Fruit fly (Drosophila melanogaster) whole organism, prepupa: ENCODE measurements around the gene plx.

Source experiments
- CG10669 ChIP-seq: fragments of 200-800 bp; sonication (Bioruptor generic); optimal IDR thresholded peaks from 3 replicates; lab custom pipeline; 2018; ENCODE audit warnings: missing biosample characterization, mild to moderate bottlenecking, missing genetic modification characterization, moderate library complexity
- CG34406 ChIP-seq: fragments of 200-800 bp; sonication (Bioruptor generic); optimal IDR thresholded peaks from 3 replicates; lab custom pipeline; 2016; ENCODE audit warnings: missing biosample characterization, missing genetic modification characterization
- Eip78C ChIP-seq: fragments of 200-800 bp; sonication (Bioruptor generic); peaks from one replicate; lab custom pipeline; 2016; ENCODE audit warnings: missing biosample characterization, missing genetic modification characterization
- Ets96B ChIP-seq: fragments of 200-800 bp; optimal IDR thresholded peaks from 2 replicates; lab custom pipeline; 2019; ENCODE audit warnings: missing biosample characterization, mild to moderate bottlenecking, missing genetic modification characterization, moderate library complexity
- Lpt ChIP-seq: fragments of 200-800 bp; sonication (Bioruptor generic); optimal IDR thresholded peaks from 3 replicates; lab custom pipeline; 2016; ENCODE audit warnings: missing biosample characterization, missing genetic modification characterization
- Met ChIP-seq: fragments of 200-800 bp; sonication (Bioruptor generic); optimal IDR thresholded peaks from 3 replicates; lab custom pipeline; 2016; ENCODE audit warnings: missing biosample characterization, missing genetic modification characterization
- Sox15 ChIP-seq: fragments of 200-800 bp; sonication (Bioruptor generic); optimal IDR thresholded peaks from 3 replicates; lab custom pipeline; 2016; ENCODE audit warnings: missing biosample characterization, missing genetic modification characterization
- esn ChIP-seq: fragments of 200-800 bp; sonication (Bioruptor generic); optimal IDR thresholded peaks from 2 replicates; lab custom pipeline; 2016; ENCODE audit warnings: missing biosample characterization, mild to moderate bottlenecking, missing genetic modification characterization, moderate library complexity
- fd59A ChIP-seq: fragments of 200-800 bp; sonication (Bioruptor generic); optimal IDR thresholded peaks from 2 replicates; lab custom pipeline; 2017; ENCODE audit warnings: missing biosample characterization, mild to moderate bottlenecking, missing genetic modification characterization, missing genetic modification reagents
- lz ChIP-seq: fragments of 200-800 bp; sonication (Bioruptor generic); optimal IDR thresholded peaks from 3 replicates; lab custom pipeline; 2016; ENCODE audit warnings: missing biosample characterization, missing genetic modification characterization
- net ChIP-seq: fragments of 200-800 bp; sonication (Bioruptor generic); optimal IDR thresholded peaks from 3 replicates; lab custom pipeline; 2016; ENCODE audit warnings: missing biosample characterization, missing genetic modification characterization
- ss ChIP-seq, 2 experiments: fragments of 200-800 bp; sonication (Bioruptor generic); optimal IDR thresholded peaks; 2 replicates in 1 of 2; 3 replicates in 1 of 2; lab custom pipeline; 2017 to 2018; ENCODE audit warnings: mild to moderate bottlenecking in 2 of 2, missing biosample characterization in 2 of 2, missing genetic modification characterization in 2 of 2, moderate library complexity in 1 of 2

DNA sequence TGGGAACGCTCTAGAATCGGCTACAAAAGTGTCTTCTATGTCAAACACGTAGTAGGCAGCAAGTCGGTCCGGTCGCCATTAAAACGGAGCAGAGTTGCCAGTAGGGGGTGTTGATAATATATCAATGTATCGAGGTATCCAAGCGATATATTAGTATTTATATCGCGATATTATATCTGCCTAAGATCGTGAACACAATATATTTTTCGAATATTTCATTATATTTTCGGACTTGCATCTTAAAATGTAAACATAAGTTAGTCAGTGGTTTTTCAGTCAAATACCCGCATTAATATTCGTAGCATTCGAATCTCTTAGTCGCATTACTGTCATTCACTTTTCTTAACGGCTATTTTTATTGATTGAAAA lies 25.8 kb upstream of the plx start, which contains the start of gene CG2182:
- TF ChIP-seq Met (GFP tag; lab: Kevin White, UChicago): no peak
- no peak for TF ChIP-seq Ets96B (tag; lab: Kevin White, UChicago)
- no peak for TF ChIP-seq fd59A
- no peak for TF ChIP-seq CG10669 (GFP tag; lab: Kevin White, UChicago)
- TF ChIP-seq CG34406: no peak
- TF ChIP-seq Sox15 (GFP tag; lab: Kevin White, UChicago): no peak
- no peak for TF ChIP-seq net (GFP tag; lab: Kevin White, UChicago)
- TF ChIP-seq lz (GFP tag; lab: Kevin White, UChicago): peak; percentile 36
- no peak for TF ChIP-seq ss (GFP tag; optimal IDR thresholded peaks at IDR 0.05; lab: Kevin White, UChicago)
- no peak for TF ChIP-seq esn (GFP tag; lab: Kevin White, UChicago)
- no peak for TF ChIP-seq Lpt (GFP tag; lab: Kevin White, UChicago)
- TF ChIP-seq Eip78C (GFP tag; lab: Kevin White, UChicago): no peak
